Fruit fly (Drosophila melanogaster) whole organism, embryonic: Measurements from ENCODE around the gene CG6465.

Experiments used
- CG1233 ChIP-seq: fragments of 200-800 bp; sonication (Bioruptor generic); optimal IDR thresholded peaks from 4 replicates; lab custom pipeline; 2018; ENCODE audit warnings: missing biosample characterization, mild to moderate bottlenecking, missing genetic modification characterization
- CG14441 ChIP-seq: fragments of 200-800 bp; sonication (Bioruptor generic); IDR thresholded peaks from 2 replicates; pipeline ENCODE4 v1.3.6; 2022; ENCODE audit warnings: missing biosample characterization, missing genetic modification characterization
- CG16813 ChIP-seq: fragments of 200-800 bp; sonication (Bioruptor generic); IDR thresholded peaks from 3 replicates; pipeline ENCODE4 v1.3.6; 2022; ENCODE audit warnings: missing biosample characterization, missing genetic modification characterization; ENCODE audit not compliant: partially characterized antibody
- CG16815 ChIP-seq: fragments of 200-800 bp; sonication (Bioruptor generic); optimal IDR thresholded peaks from 3 replicates; lab custom pipeline; 2017; ENCODE audit warnings: missing biosample characterization, mild to moderate bottlenecking, missing genetic modification characterization
- CG17912 ChIP-seq: fragments of 200-800 bp; sonication (Bioruptor generic); optimal IDR thresholded peaks from 2 replicates; lab custom pipeline; 2018; ENCODE audit warnings: missing biosample characterization, mild to moderate bottlenecking, missing genetic modification characterization
- CG18262 ChIP-seq: fragments of 200-800 bp; optimal IDR thresholded peaks from 3 replicates; lab custom pipeline; 2019; ENCODE audit warnings: missing biosample characterization, mild to moderate bottlenecking, missing genetic modification characterization, moderate library complexity
- CG18764 ChIP-seq: fragments of 200-800 bp; sonication (Bioruptor generic); optimal IDR thresholded peaks from 3 replicates; lab custom pipeline; 2016; ENCODE audit warnings: missing biosample characterization, missing genetic modification characterization
- CG2202 ChIP-seq: fragments of 200-800 bp; sonication (Bioruptor generic); optimal IDR thresholded peaks from 2 replicates; lab custom pipeline; 2018; ENCODE audit warnings: missing biosample characterization, mild to moderate bottlenecking, missing genetic modification characterization
- CG2875 ChIP-seq: fragments of 200-800 bp; sonication (Bioruptor generic); optimal IDR thresholded peaks from 2 replicates; lab custom pipeline; 2017; ENCODE audit warnings: missing biosample characterization, mild to moderate bottlenecking, missing genetic modification characterization, missing genetic modification reagents
- CG3163 ChIP-seq: fragments of 200-800 bp; sonication (Bioruptor generic); optimal IDR thresholded peaks from 3 replicates; lab custom pipeline; 2016; ENCODE audit warnings: missing biosample characterization, missing genetic modification characterization
- CG3407 ChIP-seq: fragments of 200-800 bp; sonication (Bioruptor generic); optimal IDR thresholded peaks from 2 replicates; lab custom pipeline; 2018; ENCODE audit warnings: missing biosample characterization, mild to moderate bottlenecking, missing genetic modification characterization
- CG34376 ChIP-seq: fragments of 200-800 bp; sonication (Bioruptor generic); optimal IDR thresholded peaks from 2 replicates; lab custom pipeline; 2018; ENCODE audit warnings: missing biosample characterization, mild to moderate bottlenecking, missing genetic modification characterization
- CG3847 ChIP-seq: fragments of 200-800 bp; sonication (Bioruptor generic); IDR thresholded peaks from 2 replicates; pipeline ENCODE4 v1.3.6; 2022; ENCODE audit warnings: missing biosample characterization, missing genetic modification characterization
- CG4404 ChIP-seq: fragments of 200-800 bp; sonication (Bioruptor generic); IDR thresholded peaks from 2 replicates; pipeline ENCODE4 v1.3.6; 2022; ENCODE audit warnings: missing biosample characterization, missing genetic modification characterization
- CG5953 ChIP-seq: fragments of 200-800 bp; sonication (Bioruptor generic); IDR thresholded peaks from 2 replicates; pipeline ENCODE4 v1.3.6; 2022; ENCODE audit warnings: missing biosample characterization, missing genetic modification characterization
- CG6254 ChIP-seq: fragments of 200-800 bp; sonication (Bioruptor generic); optimal IDR thresholded peaks from 3 replicates; lab custom pipeline; 2017; ENCODE audit warnings: mild to moderate bottlenecking, missing biosample characterization, missing genetic modification reagents, missing genetic modification characterization
- CG6765 ChIP-seq: fragments of 200-800 bp; sonication (Bioruptor generic); optimal IDR thresholded peaks from 3 replicates; lab custom pipeline; 2017; ENCODE audit warnings: missing biosample characterization, mild to moderate bottlenecking, missing genetic modification characterization
- CG8089 ChIP-seq: fragments of 200-800 bp; sonication (Bioruptor generic); optimal IDR thresholded peaks from 3 replicates; lab custom pipeline; 2016; ENCODE audit warnings: missing biosample characterization, missing genetic modification characterization
- CG8388 ChIP-seq: fragments of 200-800 bp; sonication (Bioruptor generic); optimal IDR thresholded peaks from 2 replicates; lab custom pipeline; 2019; ENCODE audit warnings: missing biosample characterization, mild to moderate bottlenecking, missing genetic modification characterization, moderate library complexity
- CG8765 ChIP-seq: fragments of 200-800 bp; sonication (Bioruptor generic); IDR thresholded peaks from 2 replicates; pipeline ENCODE4 v1.3.6; 2022; ENCODE audit warnings: missing biosample characterization, missing genetic modification characterization
- CG9437 ChIP-seq: fragments of 200-800 bp; sonication (Bioruptor generic); optimal IDR thresholded peaks from 2 replicates; lab custom pipeline; 2018; ENCODE audit warnings: missing biosample characterization, mild to moderate bottlenecking, missing genetic modification characterization
- CoRest ChIP-seq: fragments of 200-800 bp; sonication (Bioruptor generic); optimal IDR thresholded peaks from 3 replicates; lab custom pipeline; 2018; ENCODE audit warnings: missing biosample characterization, mild to moderate bottlenecking, missing genetic modification characterization, moderate library complexity
- Fer1 ChIP-seq: fragments of 200-800 bp; sonication (Bioruptor generic); optimal IDR thresholded peaks from 2 replicates; lab custom pipeline; 2017; ENCODE audit warnings: missing biosample characterization, mild to moderate bottlenecking, missing genetic modification characterization
- HLH54F ChIP-seq: fragments of 200-800 bp; sonication (Bioruptor generic); optimal IDR thresholded peaks from 3 replicates; lab custom pipeline; 2016; ENCODE audit warnings: missing biosample characterization, missing genetic modification characterization
- Hand ChIP-seq: fragments of 200-800 bp; sonication (Bioruptor generic); optimal IDR thresholded peaks from 2 replicates; lab custom pipeline; 2017; ENCODE audit warnings: mild to moderate bottlenecking, missing biosample characterization, missing genetic modification reagents, missing genetic modification characterization
- HmgZ ChIP-seq: fragments of 200-800 bp; sonication (Bioruptor generic); optimal IDR thresholded peaks from 2 replicates; lab custom pipeline; 2018; ENCODE audit warnings: missing biosample characterization, mild to moderate bottlenecking, missing genetic modification characterization
- NC2α ChIP-seq: fragments of 200-800 bp; sonication (Bioruptor generic); optimal IDR thresholded peaks from 2 replicates; lab custom pipeline; 2016; ENCODE audit warnings: missing biosample characterization, missing genetic modification characterization
- TFAM ChIP-seq: fragments of 200-800 bp; sonication (Bioruptor generic); optimal IDR thresholded peaks from 2 replicates; lab custom pipeline; 2017; ENCODE audit warnings: missing biosample characterization, missing genetic modification characterization, inconsistent platforms
- aop ChIP-seq: fragments of 200-800 bp; sonication (Bioruptor generic); IDR thresholded peaks from 2 replicates; pipeline ENCODE4 v1.3.6; 2022; ENCODE audit warnings: missing biosample characterization, missing genetic modification characterization
- bab2 ChIP-seq: fragments of 200-800 bp; sonication (Bioruptor generic); optimal IDR thresholded peaks from 2 replicates; lab custom pipeline; 2016; ENCODE audit warnings: missing biosample characterization, missing genetic modification characterization
- bigmax ChIP-seq: fragments of 200-800 bp; sonication (Bioruptor generic); optimal IDR thresholded peaks from 2 replicates; lab custom pipeline; 2018; ENCODE audit warnings: missing biosample characterization, mild to moderate bottlenecking, missing genetic modification characterization
- bsh ChIP-seq, 2 experiments: fragments of 200-800 bp; sonication (Bioruptor generic); optimal IDR thresholded peaks; 2 replicates each; lab custom pipeline; 2017 to 2018; ENCODE audit warnings: mild to moderate bottlenecking in 2 of 2, missing biosample characterization in 2 of 2, missing genetic modification characterization in 2 of 2, moderate library complexity in 1 of 2
- cg ChIP-seq: fragments of 200-800 bp; sonication (Bioruptor generic); optimal IDR thresholded peaks from 3 replicates; lab custom pipeline; 2019; ENCODE audit warnings: missing biosample characterization, mild to moderate bottlenecking, missing genetic modification characterization, moderate library complexity
- dan ChIP-seq: fragments of 200-800 bp; sonication (Bioruptor generic); IDR thresholded peaks from 2 replicates; pipeline ENCODE4 v1.3.6; 2022; ENCODE audit warnings: missing biosample characterization, missing genetic modification characterization
- dm ChIP-seq: fragments of 200-800 bp; sonication (Bioruptor generic); optimal IDR thresholded peaks from 3 replicates; lab custom pipeline; 2016; ENCODE audit warnings: missing biosample characterization, missing genetic modification characterization
- fd3F ChIP-seq: fragments of 200-800 bp; sonication (Bioruptor generic); optimal IDR thresholded peaks from 2 replicates; lab custom pipeline; 2018; ENCODE audit warnings: missing biosample characterization, mild to moderate bottlenecking, missing genetic modification characterization, moderate library complexity
- gcm2 ChIP-seq: fragments of 200-800 bp; sonication (Bioruptor generic); optimal IDR thresholded peaks from 2 replicates; lab custom pipeline; 2016; ENCODE audit warnings: missing biosample characterization, missing genetic modification characterization
- grau ChIP-seq: fragments of 200-800 bp; optimal IDR thresholded peaks from 3 replicates; lab custom pipeline; 2019; ENCODE audit warnings: missing biosample characterization, mild to moderate bottlenecking, missing genetic modification characterization, moderate library complexity
- ham ChIP-seq: fragments of 200-800 bp; sonication (Bioruptor generic); IDR thresholded peaks from 2 replicates; pipeline ENCODE4 v1.3.6; 2022; ENCODE audit warnings: missing biosample characterization, missing genetic modification characterization
- her ChIP-seq: fragments of 200-800 bp; sonication (Bioruptor generic); optimal IDR thresholded peaks from 2 replicates; lab custom pipeline; 2016; ENCODE audit warnings: missing biosample characterization, missing genetic modification characterization
- lov ChIP-seq, 2 experiments: fragments of 200-800 bp in 1 of 2; fragments of >200 bp in 1 of 2; sonication (Bioruptor generic) in 1 of 2; IDR thresholded peaks in 1 of 2; optimal IDR thresholded peaks in 1 of 2; 2 replicates in 1 of 2; 3 replicates in 1 of 2; pipeline versions ENCODE4 v1.3.6 to Lab custom; 2017 to 2022; ENCODE audit warnings: missing biosample characterization in 1 of 2, missing genetic modification characterization in 1 of 2
- pnt ChIP-seq: fragments of 200-800 bp; sonication (Bioruptor generic); optimal IDR thresholded peaks from 3 replicates; lab custom pipeline; 2016; ENCODE audit warnings: missing biosample characterization, missing genetic modification characterization
- run ChIP-seq: fragments of 200-800 bp; sonication (Bioruptor generic); optimal IDR thresholded peaks from 3 replicates; lab custom pipeline; 2018; ENCODE audit warnings: missing biosample characterization, mild to moderate bottlenecking, missing genetic modification characterization
- sim ChIP-seq: fragments of 200-800 bp; sonication (Bioruptor generic); IDR thresholded peaks from 2 replicates; pipeline ENCODE4 v1.3.6; 2022; ENCODE audit warnings: missing biosample characterization, missing genetic modification characterization
- sima ChIP-seq: fragments of 200-800 bp; sonication (Bioruptor generic); optimal IDR thresholded peaks from 2 replicates; lab custom pipeline; 2016; ENCODE audit warnings: missing biosample characterization, missing genetic modification characterization
- slbo ChIP-seq: fragments of 200-800 bp; sonication (Bioruptor generic); IDR thresholded peaks from 2 replicates; pipeline ENCODE4 v1.3.6; 2022; ENCODE audit warnings: missing biosample characterization, missing genetic modification characterization
- slp2 ChIP-seq: fragments of 200-800 bp; sonication (Bioruptor generic); optimal IDR thresholded peaks from 2 replicates; lab custom pipeline; 2016; ENCODE audit warnings: missing biosample characterization, missing genetic modification characterization
- toy ChIP-seq: fragments of 200-800 bp; sonication (Bioruptor generic); IDR thresholded peaks from 2 replicates; pipeline ENCODE4 v1.3.6; 2022; ENCODE audit warnings: missing biosample characterization, missing genetic modification characterization
- trh ChIP-seq: fragments of 200-800 bp; sonication (Bioruptor generic); optimal IDR thresholded peaks from 2 replicates; lab custom pipeline; 2016; ENCODE audit warnings: missing biosample characterization, missing genetic modification characterization
- tup ChIP-seq: fragments of 200-800 bp; sonication (Bioruptor generic); optimal IDR thresholded peaks from 2 replicates; lab custom pipeline; 2016; ENCODE audit warnings: missing biosample characterization, mild to moderate bottlenecking, missing genetic modification characterization, moderate library complexity
- z ChIP-seq: fragments of 200-800 bp; sonication (Bioruptor generic); IDR thresholded peaks from 3 replicates; pipeline ENCODE4 v1.3.6; 2022; ENCODE audit warnings: missing biosample characterization, missing genetic modification characterization

The CG6465 gene

DNA sequence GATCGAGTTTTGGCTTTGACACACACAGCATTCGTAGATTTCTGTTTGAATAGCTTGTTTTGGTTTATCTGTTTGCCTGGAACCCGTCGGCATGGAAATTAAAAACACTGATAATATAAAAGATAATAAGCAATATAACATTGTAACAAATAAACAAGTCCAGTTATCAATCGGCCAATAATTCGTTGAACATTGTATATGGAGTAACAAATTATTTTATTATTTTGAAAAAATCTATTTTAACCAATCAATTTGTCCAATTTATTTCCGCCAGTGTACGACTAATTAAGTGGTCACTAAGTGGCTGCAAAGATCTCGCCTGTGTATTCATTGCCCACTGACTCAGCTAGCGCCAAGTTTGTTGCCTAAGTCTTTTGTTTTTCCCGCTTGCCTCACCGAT lies 11.8 kb upstream of the CG6465 start (continued):
- TF ChIP-seq her (GFP tag; lab: Kevin White, UChicago) (no peak), CG14441 (peak; percentile 53), slbo (GFP tag; lab: Robert Waterston, UW) (peak; percentile 81), CG2875 (GFP tag; lab: Kevin White, UChicago) (no peak), CG18262 (peak; percentile 38), CG16813 (GFP tag; lab: Robert Waterston, UW) (no peak), bsh (GFP tag; optimal IDR thresholded peaks at IDR 0.05; lab: Kevin White, UChicago) (peak in 1 of 2 experiments; percentile 45), CG6254 (GFP tag; lab: Kevin White, UChicago) (no peak), CG16815 (no peak), sima (no peak), TFAM (GFP tag; lab: Kevin White, UChicago) (no peak), CG8089 (GFP tag; lab: Kevin White, UChicago) (no peak), aop (no peak), CG2202 (tag; lab: Kevin White, UChicago) (no peak), bab2 (GFP tag; lab: Kevin White, UChicago) (peak; percentile 4), CG34376 (no peak), NC2α (GFP tag; lab: Kevin White, UChicago) (no peak), CG3407 (no peak), HmgZ (peak; percentile 28), CG3847 (GFP tag; lab: Robert Waterston, UW) (peak; percentile 66), slp2 (GFP tag; lab: Kevin White, UChicago) (no peak), ham (GFP tag; lab: Robert Waterston, UW) (no peak), CG8765 (GFP tag; lab: Robert Waterston, UW) (0 out of 2 replicates have a peak, but pooled peaks have one; percentile 24), CG18764 (GFP tag; lab: Kevin White, UChicago) (no peak), bigmax (GFP tag; lab: Kevin White, UChicago) (no peak), CG1233 (GFP tag; lab: Kevin White, UChicago) (peak; percentile 33), tup (GFP tag; lab: Kevin White, UChicago) (peak; percentile 7), grau (tag; lab: Kevin White, UChicago) (peak; percentile 70), dan (no peak), lov (optimal IDR thresholded peaks at IDR 0.05; lab: Kevin White, UChicago) (no peak), lov (GFP tag; IDR thresholded peaks at IDR 0.05; lab: Robert Waterston, UW) (0 out of 3 replicates have a peak, but pooled peaks have one; percentile 43), fd3F (GFP tag; lab: Kevin White, UChicago) (peak; percentile 4), CG17912 (no peak), CG9437 (GFP tag; lab: Kevin White, UChicago) (no peak), CG5953 (GFP tag; lab: Robert Waterston, UW) (no peak), z (GFP tag; lab: Robert Waterston, UW) (no peak), CG6765 (GFP tag; lab: Kevin White, UChicago) (no peak), sim (GFP tag; lab: Robert Waterston, UW) (no peak), Hand (no peak), dm (GFP tag; lab: Kevin White, UChicago) (no peak), trh (no peak), CG8388 (GFP tag; lab: Kevin White, UChicago) (no peak), CoRest (tag; lab: Kevin White, UChicago) (peak; percentile 41), cg (no peak), toy (no peak), pnt (GFP tag; lab: Kevin White, UChicago) (no peak), gcm2 (GFP tag; lab: Kevin White, UChicago) (no peak), Fer1 (GFP tag; lab: Kevin White, UChicago) (peak; percentile 52), CG3163 (GFP tag; lab: Kevin White, UChicago) (no peak), CG4404 (GFP tag; lab: Robert Waterston, UW) (0 out of 2 replicates have a peak, but pooled peaks have one; percentile 32), run (tag; lab: Kevin White, UChicago) (no peak), HLH54F (GFP tag; lab: Kevin White, UChicago) (no peak)
